Worm (Caenorhabditis elegans) whole organism, young adult: ENCODE measurements around the gene comt-2.

Source experiments
- B0019.2 ChIP-seq: fragments of 200-800 bp; sonication (Bioruptor generic); conservative IDR thresholded peaks from 2 replicates; pipeline ENCODE4 v1.3.6; 2022; ENCODE audit warnings: missing genetic modification reagents, missing genetic modification characterization, missing compliant biosample characterization
- B0261.1 ChIP-seq: sonication (generic microtip); optimal IDR thresholded peaks from 2 replicates; lab custom pipeline; 2016; ENCODE audit warnings: mild to moderate bottlenecking, missing genetic modification characterization, moderate library complexity, missing compliant biosample characterization
- F22D6.2 ChIP-seq: sonication (generic microtip); optimal IDR thresholded peaks from 2 replicates; lab custom pipeline; 2016; ENCODE audit warnings: mild to moderate bottlenecking, missing genetic modification characterization, missing compliant biosample characterization
- F33H1.4 ChIP-seq: fragments of 200-800 bp; sonication (Bioruptor generic); IDR thresholded peaks from 2 replicates; pipeline ENCODE4 v1.3.6; 2022; ENCODE audit warnings: missing genetic modification reagents, missing genetic modification characterization, missing compliant biosample characterization
- F37B4.10 ChIP-seq: fragments of 200-800 bp; sonication (Bioruptor generic); IDR thresholded peaks from 2 replicates; pipeline ENCODE4 v1.3.6; 2022; ENCODE audit warnings: missing genetic modification characterization, missing compliant biosample characterization
- F55B11.4 ChIP-seq: sonication (generic microtip); optimal IDR thresholded peaks from 2 replicates; lab custom pipeline; 2016; ENCODE audit warnings: missing compliant biosample characterization, missing genetic modification characterization, borderline replicate concordance; ENCODE audit not compliant: insufficient read depth
- K11D2.4 ChIP-seq: fragments of 200-800 bp; sonication (Bioruptor generic); IDR thresholded peaks from 2 replicates; pipeline ENCODE4 v1.3.6; 2022; ENCODE audit warnings: missing genetic modification reagents, missing genetic modification characterization, missing compliant biosample characterization
- K12H6.12 ChIP-seq: fragments of 200-800 bp; sonication (Bioruptor generic); optimal IDR thresholded peaks from 2 replicates; lab custom pipeline; 2018; ENCODE audit warnings: mild to moderate bottlenecking, missing genetic modification characterization, missing compliant biosample characterization
- Y53F4B.3 ChIP-seq: fragments of 200-800 bp; sonication (Bioruptor generic); IDR thresholded peaks from 2 replicates; pipeline ENCODE4 v1.3.6; 2022; ENCODE audit warnings: missing genetic modification reagents, missing genetic modification characterization, missing compliant biosample characterization
- Y56A3A.18 ChIP-seq: fragments of 200-800 bp; sonication (Bioruptor generic); IDR thresholded peaks from 2 replicates; pipeline ENCODE4 v1.3.6; 2022; ENCODE audit warnings: missing genetic modification reagents, missing genetic modification characterization, missing compliant biosample characterization
- Y67H2A.10 ChIP-seq: fragments of 200-800 bp; sonication (Bioruptor generic); conservative IDR thresholded peaks from 2 replicates; pipeline ENCODE4 v1.3.6; 2022; ENCODE audit warnings: missing genetic modification reagents, missing genetic modification characterization, missing compliant biosample characterization
- ama-1 ChIP-seq, 3 experiments: fragments of 150-350 bp in 1 of 3; sonication (generic microtip) in 2 of 3; optimal IDR thresholded peaks; 2 replicates each; lab custom pipeline; 2014 to 2018; ENCODE audit warnings: missing biosample characterization in 2 of 3, missing genetic modification characterization in 2 of 3, missing genetic modification reagents in 2 of 3
- aptf-3 ChIP-seq: fragments of 200-800 bp; sonication (Bioruptor generic); IDR thresholded peaks from 2 replicates; pipeline ENCODE4 v1.3.6; 2022; ENCODE audit warnings: missing genetic modification characterization, missing compliant biosample characterization
- atf-7 ChIP-seq: sonication (generic microtip); optimal IDR thresholded peaks from 2 replicates; lab custom pipeline; 2017; ENCODE audit warnings: mild to moderate bottlenecking, missing genetic modification characterization, missing compliant biosample characterization
- bed-1 ChIP-seq: fragments of 200-800 bp; sonication (Bioruptor generic); IDR thresholded peaks from 2 replicates; pipeline ENCODE4 v1.3.6; 2022; ENCODE audit warnings: missing genetic modification reagents, missing genetic modification characterization, missing compliant biosample characterization
- ceh-27 ChIP-seq: fragments of 200-800 bp; sonication (Bioruptor generic); optimal IDR thresholded peaks from 2 replicates; lab custom pipeline; 2018; ENCODE audit warnings: mild to moderate bottlenecking, missing genetic modification characterization, moderate library complexity, missing compliant biosample characterization
- ceh-79 ChIP-seq: sonication (generic microtip); optimal IDR thresholded peaks from 2 replicates; lab custom pipeline; 2017; ENCODE audit warnings: mild to moderate bottlenecking, missing genetic modification characterization, missing compliant biosample characterization
- egl-44 ChIP-seq: fragments of 200-800 bp; sonication (Bioruptor generic); IDR thresholded peaks from 2 replicates; pipeline ENCODE4 v1.3.6; 2022; ENCODE audit warnings: missing genetic modification reagents, missing genetic modification characterization, missing compliant biosample characterization
- egrh-3 ChIP-seq: fragments of 200-800 bp; sonication (Bioruptor generic); IDR thresholded peaks from 2 replicates; pipeline ENCODE4 v1.3.6; 2022; ENCODE audit warnings: missing genetic modification reagents, missing genetic modification characterization, missing compliant biosample characterization
- ekl-4 ChIP-seq: fragments of 200-800 bp; sonication (Bioruptor generic); IDR thresholded peaks from 2 replicates; pipeline ENCODE4 v1.3.6; 2022; ENCODE audit warnings: missing genetic modification reagents, missing genetic modification characterization, missing compliant biosample characterization
- fkh-3 ChIP-seq: sonication (generic microtip); optimal IDR thresholded peaks from 2 replicates; lab custom pipeline; 2016; ENCODE audit warnings: mild to moderate bottlenecking, missing genetic modification characterization, missing compliant biosample characterization
- hrde-1 ChIP-seq: sonication (generic microtip); optimal IDR thresholded peaks from 2 replicates; lab custom pipeline; 2016; ENCODE audit warnings: missing genetic modification characterization, mild to moderate bottlenecking, missing compliant biosample characterization, moderate library complexity, missing genotype, missing genetic modification reagents, borderline replicate concordance
- lag-1 ChIP-seq: fragments of 200-800 bp; sonication (Bioruptor generic); IDR thresholded peaks from 2 replicates; pipeline ENCODE4 v1.3.6; 2022; ENCODE audit warnings: missing genetic modification reagents, missing genetic modification characterization, missing compliant biosample characterization
- let-526 ChIP-seq: fragments of 200-800 bp; sonication (Bioruptor generic); IDR thresholded peaks from 2 replicates; pipeline ENCODE4 v1.3.6; 2022; ENCODE audit warnings: missing genetic modification reagents, missing genetic modification characterization, missing compliant biosample characterization
- let-607 ChIP-seq, 2 experiments: fragments of 200-800 bp in 1 of 2; sonication (Bioruptor generic) in 1 of 2; sonication (generic microtip) in 1 of 2; optimal IDR thresholded peaks; 2 replicates each; lab custom pipeline; 2016 to 2018; ENCODE audit warnings: mild to moderate bottlenecking in 2 of 2, missing compliant biosample characterization in 2 of 2, missing genetic modification characterization in 2 of 2, moderate library complexity in 2 of 2, missing genotype in 1 of 2
- lin-26 ChIP-seq: fragments of 200-800 bp; sonication (Bioruptor generic); IDR thresholded peaks from 2 replicates; pipeline ENCODE4 v1.3.6; 2022; ENCODE audit warnings: missing genetic modification reagents, missing genetic modification characterization, missing compliant biosample characterization
- lin-40 ChIP-seq: sonication (generic microtip); optimal IDR thresholded peaks from 2 replicates; lab custom pipeline; 2016; ENCODE audit warnings: missing genetic modification characterization, mild to moderate bottlenecking, missing compliant biosample characterization, missing genotype, missing genetic modification reagents
- lsy-27 ChIP-seq: sonication (generic microtip); optimal IDR thresholded peaks from 2 replicates; lab custom pipeline; 2017; ENCODE audit warnings: missing genetic modification characterization, mild to moderate bottlenecking, missing compliant biosample characterization, antibody characterized with exemption, missing genotype, borderline replicate concordance; ENCODE audit not compliant: insufficient read depth
- nfya-2 ChIP-seq: fragments of 200-800 bp; sonication (Bioruptor generic); IDR thresholded peaks from 2 replicates; pipeline ENCODE4 v1.3.6; 2022; ENCODE audit warnings: missing genetic modification reagents, missing genetic modification characterization, missing compliant biosample characterization
- nfyb-1 ChIP-seq: fragments of 200-800 bp; sonication (Bioruptor generic); IDR thresholded peaks from 2 replicates; pipeline ENCODE4 v1.3.6; 2022; ENCODE audit warnings: missing genetic modification reagents, missing genetic modification characterization, missing compliant biosample characterization
- nhr-179 ChIP-seq: sonication (generic microtip); optimal IDR thresholded peaks from 2 replicates; lab custom pipeline; 2016; ENCODE audit warnings: mild to moderate bottlenecking, missing genetic modification characterization, missing compliant biosample characterization
- nhr-90 ChIP-seq: sonication (generic microtip); optimal IDR thresholded peaks from 2 replicates; lab custom pipeline; 2016; ENCODE audit warnings: missing genotype, mild to moderate bottlenecking, missing genetic modification characterization, missing compliant biosample characterization
- pha-4 ChIP-seq: fragments of 150-350 bp; sonication (generic microtip); optimal IDR thresholded peaks from 2 replicates; lab custom pipeline; 2014; ENCODE audit warnings: missing biosample characterization, missing genetic modification reagents, missing genetic modification characterization
- rcor-1 ChIP-seq: fragments of 200-800 bp; sonication (Bioruptor generic); IDR thresholded peaks from 2 replicates; pipeline ENCODE4 v1.3.6; 2022; ENCODE audit warnings: missing genetic modification reagents, missing genetic modification characterization, missing compliant biosample characterization
- zim-3 ChIP-seq: sonication (generic microtip); optimal IDR thresholded peaks from 2 replicates; lab custom pipeline; 2017; ENCODE audit warnings: mild to moderate bottlenecking, missing genetic modification characterization, moderate library complexity, missing compliant biosample characterization
- ztf-18 ChIP-seq: sonication (generic microtip); optimal IDR thresholded peaks from 2 replicates; lab custom pipeline; 2016; ENCODE audit warnings: missing genotype, mild to moderate bottlenecking, missing genetic modification characterization, missing compliant biosample characterization
- ztf-22 ChIP-seq: fragments of 200-800 bp; sonication (Bioruptor generic); optimal IDR thresholded peaks from 2 replicates; lab custom pipeline; 2018; ENCODE audit warnings: mild to moderate bottlenecking, missing genetic modification characterization, moderate library complexity, missing compliant biosample characterization
- ztf-28 ChIP-seq: fragments of 200-800 bp; sonication (Bioruptor generic); IDR thresholded peaks from 2 replicates; pipeline ENCODE4 v1.3.6; 2022; ENCODE audit warnings: missing genetic modification reagents, missing genetic modification characterization, missing compliant biosample characterization

Gene comt-2

ce11 chrV:16537908-16538446, 43.7 kb upstream of the comt-2 start, which contains the start of gene Y32B12B.2 (continued):
- no peak for TF ChIP-seq nhr-90
- peak; percentile 41; the same call in 1 of the 2 replicates for TF ChIP-seq ztf-28 (GFP tag; lab: Robert Waterston, UW)
- TF ChIP-seq ekl-4 (GFP tag; lab: Robert Waterston, UW), result no peak; the same call in 1 of the 2 replicates
- TF ChIP-seq lin-40 (tag; lab: Kevin White, UChicago), result no peak
- TF ChIP-seq K11D2.4 (GFP tag; lab: Robert Waterston, UW), result peak; percentile 39; the same call in 1 of the 2 replicates
- no peak for TF ChIP-seq nfya-2 (GFP tag; lab: Robert Waterston, UW)
- peak; percentile 31 for TF ChIP-seq K12H6.12 (tag; lab: Kevin White, UChicago)
- no peak for TF ChIP-seq Y67H2A.10 (GFP tag; lab: Robert Waterston, UW)
- TF ChIP-seq F55B11.4 (tag; lab: Kevin White, UChicago), result no peak
- TF ChIP-seq atf-7 (tag; lab: Kevin White, UChicago), result no peak
- no peak for TF ChIP-seq fkh-3
- no peak for TF ChIP-seq F33H1.4
- TF ChIP-seq egl-44 (GFP tag; lab: Robert Waterston, UW), result no peak
- TF ChIP-seq let-526 (GFP tag; lab: Robert Waterston, UW), result no peak
- TF ChIP-seq let-607 (tag; optimal IDR thresholded peaks at IDR 0.05; lab: Kevin White, UChicago), result peak in 1 of 2 experiments; percentile 52
- no peak; the same call in none of the 2 replicates for TF ChIP-seq B0019.2 (GFP tag; lab: Robert Waterston, UW)
- TF ChIP-seq zim-3 (tag; lab: Kevin White, UChicago), result no peak
- TF ChIP-seq Y53F4B.3 (GFP tag; lab: Robert Waterston, UW), result no peak
- no peak for TF ChIP-seq nhr-179 (tag; lab: Kevin White, UChicago)
- no peak for TF ChIP-seq F22D6.2 (tag; lab: Kevin White, UChicago)
- TF ChIP-seq ama-1 (optimal IDR thresholded peaks at IDR 0.05; lab: Kevin White, UChicago), result no peak
- TF ChIP-seq ama-1 (GFP tag; optimal IDR thresholded peaks at IDR 0.05; lab: Kevin White, UChicago), result no peak
- TF ChIP-seq bed-1 (GFP tag; lab: Robert Waterston, UW), result peak; percentile 48; the same call in 1 of the 2 replicates
- TF ChIP-seq pha-4 (tag; lab: Kevin White, UChicago), result no peak
- TF ChIP-seq egrh-3 (GFP tag; lab: Robert Waterston, UW), result no peak
- no peak for TF ChIP-seq lag-1 (GFP tag; lab: Robert Waterston, UW)
- no peak for TF ChIP-seq B0261.1 (tag; lab: Kevin White, UChicago)
- peak; percentile 46 for TF ChIP-seq ztf-18 (tag; lab: Kevin White, UChicago)
- TF ChIP-seq aptf-3 (GFP tag; lab: Robert Waterston, UW), result no peak
- 0 out of 2 replicates have a peak, but pooled peaks have one; percentile 15 for TF ChIP-seq rcor-1 (GFP tag; lab: Robert Waterston, UW)
- TF ChIP-seq nfyb-1 (GFP tag; lab: Robert Waterston, UW), result peak; percentile 74
- TF ChIP-seq F37B4.10 (GFP tag; lab: Robert Waterston, UW), result no peak
- no peak for TF ChIP-seq ztf-22 (GFP tag; lab: Kevin White, UChicago)
- TF ChIP-seq Y56A3A.18, result no peak
- TF ChIP-seq ceh-79 (tag; lab: Kevin White, UChicago), result no peak
- peak; percentile 8 for TF ChIP-seq ceh-27
- no peak for TF ChIP-seq lin-26
- peak; percentile 13 for TF ChIP-seq hrde-1
- no peak for TF ChIP-seq lsy-27 (tag; lab: Kevin White, UChicago)
- TF ChIP-seq, all 124 proteins: peak for 42
